Worm (Caenorhabditis elegans): ENCODE measurements around the gene fbxb-14.

fbxb-14 gene

DNA sequence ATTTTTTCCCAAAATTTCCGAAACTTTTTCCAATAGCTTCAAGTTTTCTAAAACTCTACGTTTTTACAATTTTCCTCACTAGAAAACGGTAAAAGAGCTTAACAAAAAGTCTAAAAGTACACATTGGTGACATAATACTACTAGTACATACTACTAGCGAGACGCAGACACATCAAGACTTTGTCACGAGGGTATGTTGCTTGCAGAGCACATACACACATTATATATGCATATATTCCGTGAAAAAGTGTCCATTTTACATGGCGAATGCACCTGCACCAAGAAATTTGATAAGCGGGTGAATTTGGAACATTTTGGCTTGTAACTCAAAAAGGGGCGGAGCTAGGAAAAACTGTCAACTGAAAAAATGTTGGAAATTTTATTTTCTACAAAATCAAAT is 18.8 kb upstream of the fbxb-14 start (continued):
- TF ChIP-seq mab-9 (GFP tag; IDR thresholded peaks at IDR 0.05), result no peak
- TF ChIP-seq blmp-1 (tag; optimal IDR thresholded peaks at IDR 0.05), result no peak
- TF ChIP-seq xbp-1 (tag; optimal IDR thresholded peaks at IDR 0.05), result peak; percentile 34
- peak; percentile 91 for TF ChIP-seq unc-86 (tag; optimal IDR thresholded peaks at IDR 0.05)
- TF ChIP-seq fos-1 (tag; optimal IDR thresholded peaks at IDR 0.05), result no peak
- TF ChIP-seq elt-2 (tag; optimal IDR thresholded peaks at IDR 0.05), result no peak
- TF ChIP-seq nhr-85 (tag), result no peak
- peak; percentile 45 for TF ChIP-seq skn-1 (tag; optimal IDR thresholded peaks at IDR 0.05)
- no peak for TF ChIP-seq aha-1 (tag; optimal IDR thresholded peaks at IDR 0.05)
- no peak for TF ChIP-seq ceh-90 (tag; optimal IDR thresholded peaks at IDR 0.05)
- TF ChIP-seq ceh-88 (GFP tag; IDR thresholded peaks at IDR 0.05), result no peak
- TF ChIP-seq irx-1 (tag; optimal IDR thresholded peaks at IDR 0.05), result no peak
- TF ChIP-seq hlh-17 (GFP tag; optimal IDR thresholded peaks at IDR 0.05; ENCODE audit: borderline replicate concordance), result no peak
- no peak for TF ChIP-seq ets-5 (GFP tag; IDR thresholded peaks at IDR 0.05)
- peak; percentile 10 for TF ChIP-seq nhr-90 (tag; optimal IDR thresholded peaks at IDR 0.05; ENCODE audit: poor library complexity)
- peak; percentile 31 for TF ChIP-seq lir-3 (tag; optimal IDR thresholded peaks at IDR 0.05; ENCODE audit: poor library complexity)
- TF ChIP-seq lsy-2 (tag; optimal IDR thresholded peaks at IDR 0.05), result peak; percentile 50 to 54
- peak in 2 of 3 experiments; percentile 0 to 52 for TF ChIP-seq dpl-1 (GFP tag; optimal IDR thresholded peaks at IDR 0.05)
- no peak for TF ChIP-seq ama-1 (optimal IDR thresholded peaks at IDR 0.05)
- TF ChIP-seq tbx-2 (tag; optimal IDR thresholded peaks at IDR 0.05), result peak; percentile 30
- no peak for TF ChIP-seq nhr-76 (tag; optimal IDR thresholded peaks at IDR 0.05)
- TF ChIP-seq lin-39 (tag; optimal IDR thresholded peaks at IDR 0.05), result no peak
- TF ChIP-seq efl-1 (optimal IDR thresholded peaks at IDR 0.05), result peak; percentile 53 to 57
- TF ChIP-seq efl-1 (GFP tag; optimal IDR thresholded peaks at IDR 0.05 in 1 of 2), result peak; percentile 39 to 93
- TF ChIP-seq C04F5.9 (tag; optimal IDR thresholded peaks at IDR 0.05), result no peak
- no peak for TF ChIP-seq pax-3 (tag; optimal IDR thresholded peaks at IDR 0.05)
- TF ChIP-seq efl-3 (GFP tag; optimal IDR thresholded peaks at IDR 0.05), result no peak
- TF ChIP-seq dsc-1 (tag; optimal IDR thresholded peaks at IDR 0.05), result peak; percentile 4
- TF ChIP-seq zip-4 (GFP tag; optimal IDR thresholded peaks at IDR 0.05), result no peak
- no peak for TF ChIP-seq hlh-4 (tag; optimal IDR thresholded peaks at IDR 0.05)
- no peak for TF ChIP-seq rnt-1 (tag; optimal IDR thresholded peaks at IDR 0.05)
- TF ChIP-seq unc-30 (tag; optimal IDR thresholded peaks at IDR 0.05), result no peak
- no peak for TF ChIP-seq vab-15 (tag; optimal IDR thresholded peaks at IDR 0.05)
- no peak for TF ChIP-seq pag-3 (tag; optimal IDR thresholded peaks at IDR 0.05; ENCODE audit: borderline replicate concordance, insufficient read depth)
- TF ChIP-seq isw-1 (GFP tag; IDR thresholded peaks at IDR 0.05), result peak; percentile 15; the same call in 1 of the 2 replicates
- TF ChIP-seq ceh-63 (GFP tag; optimal IDR thresholded peaks at IDR 0.05), result no peak
- no peak for TF ChIP-seq elt-3 (tag; optimal IDR thresholded peaks at IDR 0.05)
- no peak for TF ChIP-seq pqm-1 (tag; optimal IDR thresholded peaks at IDR 0.05)
- no peak for TF ChIP-seq alr-1 (tag; optimal IDR thresholded peaks at IDR 0.05; ENCODE audit: borderline replicate concordance)
- TF ChIP-seq nhr-19 (GFP tag; conservative IDR thresholded peaks at IDR 0.05), result peak; percentile 12; the same call in 1 of the 2 replicates
- TF ChIP-seq lin-14 (GFP tag; optimal IDR thresholded peaks at IDR 0.05), result peak; percentile 71
- no peak for TF ChIP-seq unc-130 (tag; optimal IDR thresholded peaks at IDR 0.05)
- no peak for TF ChIP-seq ceh-8 (GFP tag; optimal IDR thresholded peaks at IDR 0.05)
- TF ChIP-seq mef-2 (tag; optimal IDR thresholded peaks at IDR 0.05), result no peak
- TF ChIP-seq nhr-237 (tag; optimal IDR thresholded peaks at IDR 0.05), result no peak
- TF ChIP-seq nhr-20 (tag; optimal IDR thresholded peaks at IDR 0.05), result peak; percentile 29
- TF ChIP-seq snu-23 (GFP tag; optimal IDR thresholded peaks at IDR 0.05), result peak; percentile 34
- no peak for TF ChIP-seq aly-2 (tag; optimal IDR thresholded peaks at IDR 0.05)
- TF ChIP-seq Y116A8C.19 (tag; optimal IDR thresholded peaks at IDR 0.05; ENCODE audit: borderline replicate concordance), result no peak
- TF ChIP-seq nhr-84 (tag; optimal IDR thresholded peaks at IDR 0.05), result no peak
- TF ChIP-seq mdl-1 (tag; optimal IDR thresholded peaks at IDR 0.05), result peak in 1 of 2 experiments; percentile 44
- TF ChIP-seq fkh-8 (tag; optimal IDR thresholded peaks at IDR 0.05), result peak; percentile 78
- no peak for TF ChIP-seq egl-27 (tag; optimal IDR thresholded peaks at IDR 0.05)
